Worm (Caenorhabditis elegans) whole organism, mixed stage, embryonic: ENCODE measurements around the gene ced-11.

Experiments
- bed-3 ChIP-seq: fragments of 200-800 bp; sonication (Bioruptor generic); optimal IDR thresholded peaks from 3 replicates; lab custom pipeline; 2018; ENCODE audit warnings: mild to moderate bottlenecking, missing genetic modification characterization, moderate library complexity, missing compliant biosample characterization
- blmp-1 ChIP-seq: fragments of 150-350 bp; optimal IDR thresholded peaks from 2 replicates; lab custom pipeline; 2014; ENCODE audit warnings: missing biosample characterization, missing genetic modification characterization
- ceh-83 ChIP-seq: fragments of 200-800 bp; sonication (Bioruptor generic); optimal IDR thresholded peaks from 2 replicates; lab custom pipeline; 2018; ENCODE audit warnings: mild to moderate bottlenecking, missing genetic modification characterization, missing compliant biosample characterization
- ces-1 ChIP-seq: fragments of 150-350 bp; optimal IDR thresholded peaks from 2 replicates; lab custom pipeline; 2014; ENCODE audit warnings: missing biosample characterization, missing genetic modification reagents, missing genetic modification characterization
- elt-3 ChIP-seq: fragments of 150-350 bp; optimal IDR thresholded peaks from 2 replicates; lab custom pipeline; 2014; ENCODE audit warnings: missing biosample characterization, missing genetic modification characterization
- flh-1 ChIP-seq: fragments of 200-800 bp; sonication (Bioruptor generic); optimal IDR thresholded peaks from 2 replicates; lab custom pipeline; 2018; ENCODE audit warnings: mild to moderate bottlenecking, missing genetic modification characterization, moderate library complexity, missing compliant biosample characterization
- ham-2 ChIP-seq: fragments of 200-800 bp; sonication (Bioruptor generic); optimal IDR thresholded peaks from 2 replicates; lab custom pipeline; 2018; ENCODE audit warnings: mild to moderate bottlenecking, missing genetic modification characterization, missing compliant biosample characterization
- lin-13 ChIP-seq: fragments of 150-350 bp; optimal IDR thresholded peaks from 2 replicates; lab custom pipeline; 2014; ENCODE audit warnings: missing biosample characterization, missing genetic modification characterization
- lin-32 ChIP-seq: fragments of 200-800 bp; sonication (Bioruptor generic); optimal IDR thresholded peaks from 2 replicates; lab custom pipeline; 2018; ENCODE audit warnings: mild to moderate bottlenecking, missing genetic modification characterization, missing compliant biosample characterization
- lsy-2 ChIP-seq: fragments of 150-350 bp; optimal IDR thresholded peaks from 2 replicates; lab custom pipeline; 2014; ENCODE audit warnings: missing biosample characterization, missing genetic modification characterization
- mab-5 ChIP-seq: fragments of 150-350 bp; optimal IDR thresholded peaks from 2 replicates; lab custom pipeline; 2014; ENCODE audit warnings: missing biosample characterization, missing genetic modification characterization
- mls-2 ChIP-seq: sonication (generic microtip); optimal IDR thresholded peaks from 2 replicates; lab custom pipeline; 2016; ENCODE audit warnings: mild to moderate bottlenecking, missing genetic modification characterization, moderate library complexity, missing compliant biosample characterization
- nhr-12 ChIP-seq: fragments of 150-350 bp; optimal IDR thresholded peaks from 2 replicates; lab custom pipeline; 2014; ENCODE audit warnings: missing biosample characterization, missing genetic modification characterization
- nhr-2 ChIP-seq: fragments of 150-350 bp; optimal IDR thresholded peaks from 2 replicates; lab custom pipeline; 2014; ENCODE audit warnings: missing biosample characterization, missing genetic modification characterization
- nhr-237 ChIP-seq: fragments of 150-350 bp; optimal IDR thresholded peaks from 2 replicates; lab custom pipeline; 2014; ENCODE audit warnings: missing biosample characterization, missing genetic modification characterization
- nhr-28 ChIP-seq: fragments of 150-350 bp; optimal IDR thresholded peaks from 2 replicates; lab custom pipeline; 2014; ENCODE audit warnings: missing biosample characterization, missing genetic modification characterization
- nhr-76 ChIP-seq: sonication (generic microtip); optimal IDR thresholded peaks from 2 replicates; lab custom pipeline; 2017; ENCODE audit warnings: missing biosample characterization, missing genetic modification characterization
- pha-4 ChIP-seq: fragments of 150-350 bp; optimal IDR thresholded peaks from 2 replicates; lab custom pipeline; 2018; ENCODE audit warnings: missing biosample characterization, missing genetic modification reagents, missing genetic modification characterization
- sem-2 ChIP-seq: fragments of 200-800 bp; sonication (Bioruptor generic); optimal IDR thresholded peaks from 2 replicates; lab custom pipeline; 2018; ENCODE audit warnings: mild to moderate bottlenecking, missing genetic modification characterization, missing compliant biosample characterization
- snpc-4 ChIP-seq: fragments of 150-350 bp; optimal IDR thresholded peaks from 2 replicates; lab custom pipeline; 2014; ENCODE audit warnings: missing biosample characterization, missing genetic modification characterization
- sptf-1 ChIP-seq: sonication (generic microtip); optimal IDR thresholded peaks from 2 replicates; lab custom pipeline; 2017; ENCODE audit warnings: mild to moderate bottlenecking, missing genetic modification characterization, moderate library complexity, missing compliant biosample characterization
- tbx-8 ChIP-seq: fragments of 200-800 bp; sonication (Bioruptor generic); optimal IDR thresholded peaks from 2 replicates; lab custom pipeline; 2018; ENCODE audit warnings: mild to moderate bottlenecking, missing genetic modification characterization, moderate library complexity, missing compliant biosample characterization
- unc-120 ChIP-seq: sonication (generic microtip); optimal IDR thresholded peaks from 2 replicates; lab custom pipeline; 2017; ENCODE audit warnings: missing genetic modification characterization, missing compliant biosample characterization; ENCODE audit not compliant: poor library complexity, severe bottlenecking
- unc-39 ChIP-seq: fragments of 150-350 bp; optimal IDR thresholded peaks from 2 replicates; lab custom pipeline; 2014; ENCODE audit warnings: missing biosample characterization, missing genetic modification characterization
- unc-62 ChIP-seq: fragments of 150-350 bp; optimal IDR thresholded peaks from 2 replicates; lab custom pipeline; 2014; ENCODE audit warnings: missing biosample characterization, missing genetic modification reagents, missing genetic modification characterization
- zip-8 ChIP-seq: fragments of 150-350 bp; optimal IDR thresholded peaks from 2 replicates; lab custom pipeline; 2014; ENCODE audit warnings: missing biosample characterization, missing genetic modification characterization
- ztf-11 ChIP-seq: fragments of 150-350 bp; optimal IDR thresholded peaks from 2 replicates; lab custom pipeline; 2014; ENCODE audit warnings: missing biosample characterization, missing genetic modification characterization

Gene ced-11

ce11 chrIII:9125789-9126304 lies 6.5 kb downstream of the ced-11 start, which contains the start of gene sec-16A.1:
Gene sec-16A.1 (plus strand): TSS chrIII:9125839.
- no peak for TF ChIP-seq snpc-4 (tag; lab: Kevin White, UChicago)
- TF ChIP-seq nhr-12, result no peak
- no peak for TF ChIP-seq zip-8 (tag; lab: Kevin White, UChicago)
- no peak for TF ChIP-seq ham-2 (GFP tag; lab: Kevin White, UChicago)
- TF ChIP-seq bed-3, result no peak
- no peak for TF ChIP-seq nhr-76
- peak; percentile 8 for TF ChIP-seq lsy-2 (tag; lab: Kevin White, UChicago)
- no peak for TF ChIP-seq mab-5 (tag; lab: Kevin White, UChicago)
- peak; percentile 65 for TF ChIP-seq nhr-2 (tag; lab: Kevin White, UChicago)

ce11 chrIII:9130588-9130987 lies 11.2 kb downstream of the ced-11 start, which contains the start of gene ZK512.10:
Gene ZK512.10 (plus strand): TSS chrIII:9130888.
- no peak for TF ChIP-seq unc-120 (tag; lab: Kevin White, UChicago)
- TF ChIP-seq unc-39 (tag; lab: Kevin White, UChicago), result no peak
- TF ChIP-seq tbx-8 (GFP tag; lab: Kevin White, UChicago), result no peak
- no peak for TF ChIP-seq pha-4
- TF ChIP-seq ztf-11 (tag; lab: Kevin White, UChicago), result no peak
- no peak for TF ChIP-seq unc-62 (GFP tag; lab: Kevin White, UChicago)
- no peak for TF ChIP-seq ceh-83 (GFP tag; lab: Kevin White, UChicago)
- TF ChIP-seq lin-32 (GFP tag; lab: Kevin White, UChicago), result no peak

- TF ChIP-seq sptf-1 (tag; lab: Kevin White, UChicago) (no peak), nhr-12 (no peak), ham-2 (GFP tag; lab: Kevin White, UChicago) (no peak), lin-13 (tag; lab: Kevin White, UChicago) (no peak), sem-2 (no peak), nhr-28 (tag; lab: Kevin White, UChicago) (no peak), nhr-2 (tag; lab: Kevin White, UChicago) (no peak), mls-2 (no peak), flh-1 (GFP tag; lab: Kevin White, UChicago) (no peak), elt-3 (tag; lab: Kevin White, UChicago) (no peak)
- TF ChIP-seq, all 35 proteins: peak for 0
These were observed 17.2 kb downstream of the ced-11 start, which contains the start of gene eat-4 for ce11 chrIII:9136587-9136986. Gene eat-4 (plus strand): TSS chrIII:9136887.

- TF ChIP-seq pha-4, result no peak
- TF ChIP-seq lin-13 (tag; lab: Kevin White, UChicago), result no peak
- TF ChIP-seq unc-62 (GFP tag; lab: Kevin White, UChicago), result no peak
- TF ChIP-seq nhr-237 (tag; lab: Kevin White, UChicago), result no peak
- TF ChIP-seq, all 35 proteins: peak for 0
These were observed 19.2 kb downstream of the ced-11 start, which contains the start of gene ZK512.7 for ce11 chrIII:9138601-9139000. Gene ZK512.7 (minus strand): TSS chrIII:9138701.

ce11 chrIII:9143911-9144310 lies 24.6 kb downstream of the ced-11 start, which contains the start of gene ZK512.11:
Gene ZK512.11 (plus strand): TSS chrIII:9144211.
- TF ChIP-seq nhr-2 (tag; lab: Kevin White, UChicago) (no peak), ces-1 (GFP tag; lab: Kevin White, UChicago) (peak; percentile 74), unc-39 (tag; lab: Kevin White, UChicago) (no peak), ham-2 (GFP tag; lab: Kevin White, UChicago) (no peak), lin-32 (GFP tag; lab: Kevin White, UChicago) (no peak), blmp-1 (tag; lab: Kevin White, UChicago) (no peak), nhr-28 (tag; lab: Kevin White, UChicago) (no peak), unc-62 (GFP tag; lab: Kevin White, UChicago) (no peak)

- TF ChIP-seq lsy-2 (tag; lab: Kevin White, UChicago), result peak; percentile 24
- no peak for TF ChIP-seq elt-3 (tag; lab: Kevin White, UChicago)
- peak; percentile 53 for TF ChIP-seq ces-1 (GFP tag; lab: Kevin White, UChicago)
- no peak for TF ChIP-seq unc-120 (tag; lab: Kevin White, UChicago)
These were observed 25.5 kb downstream of the ced-11 start, which contains the start of the genes ZK512.2 and ZK512.4 for ce11 chrIII:9144744-9145390. Gene ZK512.2 (minus strand): TSS chrIII:9144794. Gene ZK512.4 (plus strand): TSS chrIII:9145340.
